Worm (Caenorhabditis elegans) whole organism, young adult: ENCODE data around the gene W02B12.16.

Experiments
- B0019.2 ChIP-seq: fragments of 200-800 bp; sonication (Bioruptor generic); conservative IDR thresholded peaks from 2 replicates; pipeline ENCODE4 v1.3.6; 2022; ENCODE audit warnings: missing genetic modification reagents, missing genetic modification characterization, missing compliant biosample characterization
- B0261.1 ChIP-seq: sonication (generic microtip); optimal IDR thresholded peaks from 2 replicates; lab custom pipeline; 2016; ENCODE audit warnings: mild to moderate bottlenecking, missing genetic modification characterization, moderate library complexity, missing compliant biosample characterization
- C06A6.2 ChIP-seq: fragments of 200-800 bp; sonication (Bioruptor generic); conservative IDR thresholded peaks from 2 replicates; pipeline ENCODE4 v1.3.6; 2022; ENCODE audit warnings: missing genetic modification characterization, missing compliant biosample characterization
- C17E4.6 ChIP-seq: fragments of 200-800 bp; sonication (Bioruptor generic); IDR thresholded peaks from 2 replicates; pipeline ENCODE4 v1.3.6; 2022; ENCODE audit warnings: missing genetic modification reagents, missing genetic modification characterization, missing compliant biosample characterization
- F33H1.4 ChIP-seq: fragments of 200-800 bp; sonication (Bioruptor generic); IDR thresholded peaks from 2 replicates; pipeline ENCODE4 v1.3.6; 2022; ENCODE audit warnings: missing genetic modification reagents, missing genetic modification characterization, missing compliant biosample characterization
- K11D2.4 ChIP-seq: fragments of 200-800 bp; sonication (Bioruptor generic); IDR thresholded peaks from 2 replicates; pipeline ENCODE4 v1.3.6; 2022; ENCODE audit warnings: missing genetic modification reagents, missing genetic modification characterization, missing compliant biosample characterization
- Y53F4B.3 ChIP-seq: fragments of 200-800 bp; sonication (Bioruptor generic); IDR thresholded peaks from 2 replicates; pipeline ENCODE4 v1.3.6; 2022; ENCODE audit warnings: missing genetic modification reagents, missing genetic modification characterization, missing compliant biosample characterization
- Y67H2A.10 ChIP-seq: fragments of 200-800 bp; sonication (Bioruptor generic); conservative IDR thresholded peaks from 2 replicates; pipeline ENCODE4 v1.3.6; 2022; ENCODE audit warnings: missing genetic modification reagents, missing genetic modification characterization, missing compliant biosample characterization
- ama-1 ChIP-seq, 3 experiments: fragments of 150-350 bp in 1 of 3; sonication (generic microtip) in 2 of 3; optimal IDR thresholded peaks; 2 replicates each; lab custom pipeline; 2014 to 2018; ENCODE audit warnings: missing biosample characterization in 2 of 3, missing genetic modification characterization in 2 of 3, missing genetic modification reagents in 2 of 3
- attf-5 ChIP-seq: fragments of 200-800 bp; sonication (Bioruptor generic); optimal IDR thresholded peaks from 2 replicates; lab custom pipeline; 2018; ENCODE audit warnings: mild to moderate bottlenecking, missing genetic modification characterization, missing compliant biosample characterization
- cebp-1 ChIP-seq, 2 experiments: fragments of 200-800 bp in 1 of 2; sonication (Bioruptor generic) in 1 of 2; sonication (generic microtip) in 1 of 2; IDR thresholded peaks in 1 of 2; optimal IDR thresholded peaks in 1 of 2; 2 replicates each; pipeline versions ENCODE4 v1.3.6 to Lab custom; 2017 to 2022; ENCODE audit warnings: missing compliant biosample characterization in 2 of 2, missing genetic modification characterization in 2 of 2, mild to moderate bottlenecking in 1 of 2, missing genetic modification reagents in 1 of 2, moderate library complexity in 1 of 2
- ceh-100 ChIP-seq: fragments of 200-800 bp; sonication (Bioruptor generic); IDR thresholded peaks from 2 replicates; pipeline ENCODE4 v1.3.6; 2022; ENCODE audit warnings: missing genetic modification reagents, missing genetic modification characterization, missing compliant biosample characterization
- ceh-91 ChIP-seq: fragments of 200-800 bp; sonication (Bioruptor generic); IDR thresholded peaks from 2 replicates; pipeline ENCODE4 v1.3.6; 2022; ENCODE audit warnings: missing genetic modification reagents, missing genetic modification characterization, missing compliant biosample characterization
- die-1 ChIP-seq: sonication (generic microtip); optimal IDR thresholded peaks from 2 replicates; lab custom pipeline; 2016; ENCODE audit warnings: missing genotype, mild to moderate bottlenecking, missing genetic modification characterization, missing compliant biosample characterization
- dox-1 ChIP-seq: fragments of 200-800 bp; sonication (Bioruptor generic); IDR thresholded peaks from 2 replicates; pipeline ENCODE4 v1.3.6; 2022; ENCODE audit warnings: missing genetic modification reagents, missing genetic modification characterization, missing compliant biosample characterization
- dpl-1 ChIP-seq: fragments of 150-350 bp; optimal IDR thresholded peaks from 2 replicates; lab custom pipeline; 2014; ENCODE audit warnings: missing biosample characterization, missing genetic modification reagents, missing genetic modification characterization
- efl-1 ChIP-seq: fragments of 150-350 bp; optimal IDR thresholded peaks from 2 replicates; lab custom pipeline; 2014; ENCODE audit warnings: missing biosample characterization, missing genetic modification reagents, missing genetic modification characterization
- egrh-3 ChIP-seq: fragments of 200-800 bp; sonication (Bioruptor generic); IDR thresholded peaks from 2 replicates; pipeline ENCODE4 v1.3.6; 2022; ENCODE audit warnings: missing genetic modification reagents, missing genetic modification characterization, missing compliant biosample characterization
- ekl-4 ChIP-seq: fragments of 200-800 bp; sonication (Bioruptor generic); IDR thresholded peaks from 2 replicates; pipeline ENCODE4 v1.3.6; 2022; ENCODE audit warnings: missing genetic modification reagents, missing genetic modification characterization, missing compliant biosample characterization
- ets-4 ChIP-seq: fragments of 200-800 bp; sonication (Bioruptor generic); optimal IDR thresholded peaks from 2 replicates; lab custom pipeline; 2018; ENCODE audit warnings: mild to moderate bottlenecking, missing genetic modification characterization, missing compliant biosample characterization
- hlh-12 ChIP-seq: sonication (generic microtip); optimal IDR thresholded peaks from 2 replicates; lab custom pipeline; 2016; ENCODE audit warnings: missing genetic modification characterization, missing compliant biosample characterization
- hmg-20 ChIP-seq: fragments of 200-800 bp; sonication (Bioruptor generic); IDR thresholded peaks from 2 replicates; pipeline ENCODE4 v1.3.6; 2022; ENCODE audit warnings: missing genetic modification reagents, missing genetic modification characterization, missing compliant biosample characterization
- hrde-1 ChIP-seq: sonication (generic microtip); optimal IDR thresholded peaks from 2 replicates; lab custom pipeline; 2016; ENCODE audit warnings: missing genetic modification characterization, mild to moderate bottlenecking, missing compliant biosample characterization, moderate library complexity, missing genotype, missing genetic modification reagents, borderline replicate concordance
- hsf-1 ChIP-seq: fragments of 200-800 bp; sonication (Bioruptor generic); IDR thresholded peaks from 2 replicates; pipeline ENCODE4 v1.3.6; 2022; ENCODE audit warnings: missing genetic modification reagents, missing genetic modification characterization, missing compliant biosample characterization
- let-607 ChIP-seq, 2 experiments: fragments of 200-800 bp in 1 of 2; sonication (Bioruptor generic) in 1 of 2; sonication (generic microtip) in 1 of 2; optimal IDR thresholded peaks; 2 replicates each; lab custom pipeline; 2016 to 2018; ENCODE audit warnings: mild to moderate bottlenecking in 2 of 2, missing compliant biosample characterization in 2 of 2, missing genetic modification characterization in 2 of 2, moderate library complexity in 2 of 2, missing genotype in 1 of 2
- lin-26 ChIP-seq: fragments of 200-800 bp; sonication (Bioruptor generic); IDR thresholded peaks from 2 replicates; pipeline ENCODE4 v1.3.6; 2022; ENCODE audit warnings: missing genetic modification reagents, missing genetic modification characterization, missing compliant biosample characterization
- lin-40 ChIP-seq: sonication (generic microtip); optimal IDR thresholded peaks from 2 replicates; lab custom pipeline; 2016; ENCODE audit warnings: missing genetic modification characterization, mild to moderate bottlenecking, missing compliant biosample characterization, missing genotype, missing genetic modification reagents
- lir-1 ChIP-seq: fragments of 200-800 bp; sonication (Bioruptor generic); conservative IDR thresholded peaks from 2 replicates; pipeline ENCODE4 v1.3.6; 2022; ENCODE audit warnings: missing genetic modification reagents, missing genetic modification characterization, missing compliant biosample characterization
- lsy-27 ChIP-seq: sonication (generic microtip); optimal IDR thresholded peaks from 2 replicates; lab custom pipeline; 2017; ENCODE audit warnings: missing genetic modification characterization, mild to moderate bottlenecking, missing compliant biosample characterization, antibody characterized with exemption, missing genotype, borderline replicate concordance; ENCODE audit not compliant: insufficient read depth
- madf-6 ChIP-seq: fragments of 200-800 bp; sonication (Bioruptor generic); IDR thresholded peaks from 2 replicates; pipeline ENCODE4 v1.3.6; 2022; ENCODE audit warnings: missing genetic modification reagents, missing genetic modification characterization, missing compliant biosample characterization
- madf-8 ChIP-seq: fragments of 200-800 bp; sonication (Bioruptor generic); conservative IDR thresholded peaks from 2 replicates; pipeline ENCODE4 v1.3.6; 2022; ENCODE audit warnings: missing genetic modification reagents, missing genetic modification characterization, missing compliant biosample characterization
- mel-28 ChIP-seq: sonication (generic microtip); optimal IDR thresholded peaks from 2 replicates; lab custom pipeline; 2016; ENCODE audit warnings: borderline replicate concordance, mild to moderate bottlenecking, missing genetic modification characterization, missing compliant biosample characterization
- mxl-1 ChIP-seq: sonication (generic microtip); optimal IDR thresholded peaks from 2 replicates; lab custom pipeline; 2016; ENCODE audit warnings: missing genetic modification characterization, missing compliant biosample characterization
- nhr-80 ChIP-seq: sonication (generic microtip); optimal IDR thresholded peaks from 2 replicates; lab custom pipeline; 2016; ENCODE audit warnings: missing genetic modification characterization, missing compliant biosample characterization
- pbrm-1 ChIP-seq: fragments of 200-800 bp; sonication (Bioruptor generic); IDR thresholded peaks from 2 replicates; pipeline ENCODE4 v1.3.6; 2022; ENCODE audit warnings: missing genetic modification reagents, missing genetic modification characterization, missing compliant biosample characterization
- pha-4 ChIP-seq: fragments of 150-350 bp; sonication (generic microtip); optimal IDR thresholded peaks from 2 replicates; lab custom pipeline; 2014; ENCODE audit warnings: missing biosample characterization, missing genetic modification reagents, missing genetic modification characterization
- rpc-1 ChIP-seq, 2 experiments: fragments of 150-350 bp in 1 of 2; sonication (generic microtip) in 1 of 2; optimal IDR thresholded peaks; 2 replicates each; lab custom pipeline; 2014 to 2018; ENCODE audit warnings: missing biosample characterization in 1 of 2, missing genetic modification characterization in 1 of 2, missing genetic modification reagents in 1 of 2, missing genotype in 1 of 2
- sdz-38 ChIP-seq: sonication (generic microtip); optimal IDR thresholded peaks from 2 replicates; lab custom pipeline; 2016; ENCODE audit warnings: missing genotype, missing genetic modification characterization, missing compliant biosample characterization
- snpc-1.1 ChIP-seq: sonication (generic microtip); optimal IDR thresholded peaks from 2 replicates; lab custom pipeline; 2017; ENCODE audit warnings: missing genetic modification characterization, mild to moderate bottlenecking, missing compliant biosample characterization, antibody characterized with exemption, moderate library complexity, missing genotype, missing genetic modification reagents; ENCODE audit not compliant: insufficient read depth
- snpc-3.4 ChIP-seq: sonication (generic microtip); optimal IDR thresholded peaks from 2 replicates; lab custom pipeline; 2017; ENCODE audit warnings: missing genetic modification characterization, mild to moderate bottlenecking, missing compliant biosample characterization, antibody characterized with exemption, moderate library complexity, missing genotype, missing genetic modification reagents
- tbx-9 ChIP-seq: sonication (generic microtip); optimal IDR thresholded peaks from 2 replicates; lab custom pipeline; 2016; ENCODE audit warnings: borderline replicate concordance, missing genetic modification characterization, inconsistent platforms, missing compliant biosample characterization
- tlf-1 ChIP-seq: fragments of 200-800 bp; sonication (Bioruptor generic); optimal IDR thresholded peaks from 2 replicates; lab custom pipeline; 2018; ENCODE audit warnings: mild to moderate bottlenecking, missing genetic modification characterization, missing compliant biosample characterization
- unc-62 ChIP-seq: fragments of 150-350 bp; optimal IDR thresholded peaks from 2 replicates; lab custom pipeline; 2014; ENCODE audit warnings: missing biosample characterization, missing genetic modification reagents, missing genetic modification characterization
- xnd-1 ChIP-seq: sonication (generic microtip); optimal IDR thresholded peaks from 2 replicates; lab custom pipeline; 2016; ENCODE audit warnings: missing genotype, missing genetic modification reagents, missing genetic modification characterization, missing compliant biosample characterization
- ztf-22 ChIP-seq: fragments of 200-800 bp; sonication (Bioruptor generic); optimal IDR thresholded peaks from 2 replicates; lab custom pipeline; 2018; ENCODE audit warnings: mild to moderate bottlenecking, missing genetic modification characterization, moderate library complexity, missing compliant biosample characterization
- ztf-6 ChIP-seq: fragments of 200-800 bp; sonication (Bioruptor generic); IDR thresholded peaks from 2 replicates; pipeline ENCODE4 v1.3.6; 2022; ENCODE audit warnings: missing genetic modification reagents, missing genetic modification characterization, missing compliant biosample characterization

W02B12.16 gene

ce11 chrII:11484600-11484999, 8.3 kb upstream of the W02B12.16 start (continued):
- TF ChIP-seq madf-8 (GFP tag; lab: Robert Waterston, UW) = peak; percentile 49
- 0 out of 2 replicates have a peak, but pooled peaks have one; percentile 50 for TF ChIP-seq Y67H2A.10
- peak; percentile 57 for TF ChIP-seq nhr-80 (tag; lab: Kevin White, UChicago)
- TF ChIP-seq die-1 (tag; lab: Kevin White, UChicago) = peak; percentile 98
- TF ChIP-seq pbrm-1 (GFP tag; lab: Robert Waterston, UW) = peak; percentile 91
- TF ChIP-seq dpl-1 (GFP tag; lab: Kevin White, UChicago) = peak; percentile 17
- TF ChIP-seq xnd-1 (tag; lab: Kevin White, UChicago) = peak; percentile 15
- TF ChIP-seq hsf-1 (GFP tag; lab: Robert Waterston, UW) = peak; percentile 64; the same call in 1 of the 2 replicates
- TF ChIP-seq tlf-1 (GFP tag; lab: Kevin White, UChicago) = peak; percentile 76
- TF ChIP-seq ets-4 (GFP tag; lab: Kevin White, UChicago) = peak; percentile 94
- TF ChIP-seq dox-1 = peak; percentile 94
- TF ChIP-seq ama-1 (optimal IDR thresholded peaks at IDR 0.05; lab: Kevin White, UChicago) = no peak
- peak; percentile 92 to 93 for TF ChIP-seq ama-1 (GFP tag; optimal IDR thresholded peaks at IDR 0.05; lab: Kevin White, UChicago)
- peak; percentile 88 for TF ChIP-seq hmg-20 (GFP tag; lab: Robert Waterston, UW)
- TF ChIP-seq ceh-91 = peak; percentile 58; the same call in 1 of the 2 replicates
- peak; percentile 72 for TF ChIP-seq K11D2.4 (GFP tag; lab: Robert Waterston, UW)
- TF ChIP-seq F33H1.4 = peak; percentile 63
- TF ChIP-seq ceh-100 (GFP tag; lab: Robert Waterston, UW) = peak; percentile 82
- TF ChIP-seq mel-28 (tag; lab: Kevin White, UChicago) = peak; percentile 70
- TF ChIP-seq mxl-1 (tag; lab: Kevin White, UChicago) = peak; percentile 98
- peak; percentile 84 for TF ChIP-seq lir-1 (GFP tag; lab: Robert Waterston, UW)
- peak; percentile 25 for TF ChIP-seq efl-1 (GFP tag; lab: Kevin White, UChicago)
- TF ChIP-seq unc-62 = no peak
- peak; percentile 72 for TF ChIP-seq B0019.2 (GFP tag; lab: Robert Waterston, UW)
- peak; percentile 91 for TF ChIP-seq attf-5 (GFP tag; lab: Kevin White, UChicago)
- peak; percentile 77 for TF ChIP-seq hrde-1 (tag; lab: Kevin White, UChicago)
- TF ChIP-seq snpc-1.1 = peak; percentile 82
- peak; percentile 92 for TF ChIP-seq ekl-4
- TF ChIP-seq C06A6.2 (GFP tag; lab: Robert Waterston, UW) = peak; percentile 57
- TF ChIP-seq lsy-27 = peak; percentile 72
- TF ChIP-seq sdz-38 = no peak
- TF ChIP-seq snpc-3.4 (tag; lab: Kevin White, UChicago) = peak; percentile 93
- peak; percentile 98 for TF ChIP-seq B0261.1 (tag; lab: Kevin White, UChicago)
- no peak for TF ChIP-seq pha-4
- TF ChIP-seq ztf-22 = peak; percentile 57
- peak; percentile 83 for TF ChIP-seq Y53F4B.3 (GFP tag; lab: Robert Waterston, UW)
- TF ChIP-seq egrh-3 = peak; percentile 50
- TF ChIP-seq ztf-6 (GFP tag; lab: Robert Waterston, UW) = peak; percentile 90
- TF ChIP-seq cebp-1 (GFP tag; IDR thresholded peaks at IDR 0.05; lab: Robert Waterston, UW) = peak; percentile 56; the same call in 1 of the 2 replicates
- no peak for TF ChIP-seq cebp-1 (tag; optimal IDR thresholded peaks at IDR 0.05; lab: Kevin White, UChicago)
- peak; percentile 84 for TF ChIP-seq rpc-1 (optimal IDR thresholded peaks at IDR 0.05; lab: Kevin White, UChicago)
- peak; percentile 99 for TF ChIP-seq rpc-1 (tag; optimal IDR thresholded peaks at IDR 0.05; lab: Kevin White, UChicago)
- peak; percentile 66 for TF ChIP-seq lin-40 (tag; lab: Kevin White, UChicago)
- TF ChIP-seq C17E4.6 (GFP tag; lab: Robert Waterston, UW) = peak; percentile 69
- peak; percentile 85 for TF ChIP-seq hlh-12 (tag; lab: Kevin White, UChicago)
- TF ChIP-seq lin-26 = peak; percentile 99
- TF ChIP-seq madf-6 (GFP tag; lab: Robert Waterston, UW) = peak; percentile 86
- peak; percentile 26 for TF ChIP-seq tbx-9 (tag; lab: Kevin White, UChicago)
- peak; percentile 67 to 78 for TF ChIP-seq let-607 (tag; optimal IDR thresholded peaks at IDR 0.05; lab: Kevin White, UChicago)
